Worm (Caenorhabditis elegans) whole organism, mixed stage, embryonic: ENCODE measurements around the gene F08G2.5.

Experiments
- blmp-1 ChIP-seq: fragments of 150-350 bp; optimal IDR thresholded peaks from 2 replicates; lab custom pipeline; 2014; ENCODE audit warnings: missing biosample characterization, missing genetic modification characterization
- lin-13 ChIP-seq: fragments of 150-350 bp; optimal IDR thresholded peaks from 2 replicates; lab custom pipeline; 2014; ENCODE audit warnings: missing biosample characterization, missing genetic modification characterization
- unc-39 ChIP-seq: fragments of 150-350 bp; optimal IDR thresholded peaks from 2 replicates; lab custom pipeline; 2014; ENCODE audit warnings: missing biosample characterization, missing genetic modification characterization

ce11 chrII:13852004-13852403, 18.6 kb upstream of the F08G2.5 start, which contains the start of gene F08G2.8:
- TF ChIP-seq lin-13 = no peak
- no peak for TF ChIP-seq blmp-1 (tag; lab: Kevin White, UChicago)
- no peak for TF ChIP-seq unc-39
